Worm (Caenorhabditis elegans): ENCODE results near the gene idpp-1.

idpp-1 gene

ce11 chrIII:770958-771357, 30.5 kb downstream of the idpp-1 start, which contains the start of gene tpst-2:
TSS of gene tpst-2 (plus strand) at chrIII:771258.
- TF ChIP-seq nhr-11 (tag; optimal IDR thresholded peaks at IDR 0.05) (no peak), sea-2 (GFP tag; optimal IDR thresholded peaks at IDR 0.05) (no peak), fos-1 (tag; optimal IDR thresholded peaks at IDR 0.05) (no peak), mml-1 (tag; optimal IDR thresholded peaks at IDR 0.05) (no peak), mdl-1 (tag; optimal IDR thresholded peaks at IDR 0.05) (no peak), daf-12 (tag; optimal IDR thresholded peaks at IDR 0.05) (no peak), unc-39 (tag; optimal IDR thresholded peaks at IDR 0.05) (no peak), pha-4 (tag; optimal IDR thresholded peaks at IDR 0.05) (no peak), nhr-77 (tag; optimal IDR thresholded peaks at IDR 0.05) (no peak), elt-1 (tag; optimal IDR thresholded peaks at IDR 0.05) (no peak), elt-3 (tag; optimal IDR thresholded peaks at IDR 0.05) (no peak), egl-5 (tag; optimal IDR thresholded peaks at IDR 0.05) (no peak), snpc-4 (tag; optimal IDR thresholded peaks at IDR 0.05) (no peak), elt-2 (tag; optimal IDR thresholded peaks at IDR 0.05) (no peak), nhr-28 (tag; optimal IDR thresholded peaks at IDR 0.05) (no peak), nhr-23 (tag; optimal IDR thresholded peaks at IDR 0.05) (no peak), jun-1 (tag; optimal IDR thresholded peaks at IDR 0.05) (no peak)

ce11 chrIII:772675-773074, 32.2 kb downstream of the idpp-1 start:
- peak; percentile 69 for TF ChIP-seq nhr-23 (tag; optimal IDR thresholded peaks at IDR 0.05)
- TF ChIP-seq nhr-25 (tag; optimal IDR thresholded peaks at IDR 0.05): peak; percentile 7
- peak; percentile 17 for TF ChIP-seq ceh-28 (tag; optimal IDR thresholded peaks at IDR 0.05)
- TF ChIP-seq mdl-1 (tag; optimal IDR thresholded peaks at IDR 0.05): no peak
- no peak for TF ChIP-seq eor-1 (tag; optimal IDR thresholded peaks at IDR 0.05)
- peak; percentile 30 for TF ChIP-seq hmg-11 (tag; optimal IDR thresholded peaks at IDR 0.05)

DNA sequence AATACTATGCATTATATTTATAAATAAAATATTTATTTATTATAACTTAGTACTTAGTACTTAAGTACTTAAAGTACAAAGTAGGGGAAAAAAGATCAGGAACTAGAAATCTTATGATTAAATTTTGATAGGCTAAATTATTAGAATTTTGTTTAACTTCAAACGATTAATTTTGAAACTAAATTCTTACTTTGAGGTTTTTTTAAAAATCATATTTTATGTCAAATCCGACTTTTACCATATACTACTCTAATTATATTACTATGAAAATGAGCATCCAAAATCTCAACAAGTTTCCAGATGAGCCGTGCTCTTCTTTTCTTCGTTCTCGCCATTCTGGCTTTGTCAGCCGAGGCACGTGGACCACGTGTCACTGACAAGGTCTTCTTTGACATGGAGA, 32.6 kb downstream of the idpp-1 start, which contains the start of gene cyn-6:
cyn-6 (plus strand) TSS at position 301 of the 400 bp plus-strand sequence.
- TF ChIP-seq ceh-16 (tag; optimal IDR thresholded peaks at IDR 0.05): no peak
- no peak for TF ChIP-seq aly-2 (tag; optimal IDR thresholded peaks at IDR 0.05)
- no peak for TF ChIP-seq nhr-76 (tag; optimal IDR thresholded peaks at IDR 0.05)

ce11 chrIII:775443-775842, 35.0 kb downstream of the idpp-1 start:
- TF ChIP-seq snpc-4 (tag; optimal IDR thresholded peaks at IDR 0.05) (no peak), nhr-28 (tag; optimal IDR thresholded peaks at IDR 0.05) (no peak), egl-27 (tag; optimal IDR thresholded peaks at IDR 0.05) (no peak), elt-3 (tag; optimal IDR thresholded peaks at IDR 0.05) (no peak), nhr-11 (tag; optimal IDR thresholded peaks at IDR 0.05) (no peak), nhr-67 (tag; optimal IDR thresholded peaks at IDR 0.05) (no peak)

- TF ChIP-seq ztf-11 (tag; optimal IDR thresholded peaks at IDR 0.05) (no peak), egl-27 (tag; optimal IDR thresholded peaks at IDR 0.05) (no peak), hmg-11 (tag; optimal IDR thresholded peaks at IDR 0.05) (no peak), nhr-12 (tag; optimal IDR thresholded peaks at IDR 0.05) (no peak), ama-1 (optimal IDR thresholded peaks at IDR 0.05) (no peak), unc-62 (GFP tag; optimal IDR thresholded peaks at IDR 0.05) (no peak)
Observed at ce11 chrIII:778771-779170, 38.3 kb downstream of the idpp-1 start, which contains the start of gene alh-11. TSS of gene alh-11 (minus strand) at chrIII:778871.

- no peak for TF ChIP-seq nhr-67 (tag; optimal IDR thresholded peaks at IDR 0.05)
- TF ChIP-seq nhr-12 (tag; optimal IDR thresholded peaks at IDR 0.05): no peak
Observed at ce11 chrIII:782503-782902, 42.0 kb downstream of the idpp-1 start.

ce11 chrIII:783254-783753, 42.8 kb downstream of the idpp-1 start, which contains the start of the genes dagl-2 and ppm-1.G:
TSS of gene dagl-2 (minus strand) at chrIII:783305.
TSS of gene ppm-1.G (plus strand) at chrIII:783703.
- TF ChIP-seq mml-1 (tag; optimal IDR thresholded peaks at IDR 0.05) (no peak), snpc-4 (tag; optimal IDR thresholded peaks at IDR 0.05) (peak; percentile 70), jun-1 (tag; optimal IDR thresholded peaks at IDR 0.05) (peak; percentile 14), aly-2 (tag; optimal IDR thresholded peaks at IDR 0.05) (no peak), nhr-23 (tag; optimal IDR thresholded peaks at IDR 0.05) (peak; percentile 68), nhr-67 (tag; optimal IDR thresholded peaks at IDR 0.05) (no peak), mdl-1 (tag; optimal IDR thresholded peaks at IDR 0.05) (no peak), unc-39 (tag; optimal IDR thresholded peaks at IDR 0.05) (no peak), lin-39 (tag; optimal IDR thresholded peaks at IDR 0.05) (peak; percentile 32), egl-5 (tag; optimal IDR thresholded peaks at IDR 0.05) (peak; percentile 83), skn-1 (tag; optimal IDR thresholded peaks at IDR 0.05) (peak; percentile 24), elt-2 (tag; optimal IDR thresholded peaks at IDR 0.05) (peak; percentile 25), lin-15B (tag; optimal IDR thresholded peaks at IDR 0.05) (peak; percentile 94), nhr-43 (tag; optimal IDR thresholded peaks at IDR 0.05; ENCODE audit: poor library complexity, severe bottlenecking) (peak; percentile 44), ceh-16 (tag; optimal IDR thresholded peaks at IDR 0.05) (no peak), zag-1 (tag; optimal IDR thresholded peaks at IDR 0.05) (no peak), ceh-28 (tag; optimal IDR thresholded peaks at IDR 0.05) (peak; percentile 22), nfya-1 (tag; optimal IDR thresholded peaks at IDR 0.05; ENCODE audit: insufficient read depth) (peak; percentile 83), eor-1 (tag; optimal IDR thresholded peaks at IDR 0.05) (peak in 1 of 2 experiments; percentile 2), fkh-10 (GFP tag; optimal IDR thresholded peaks at IDR 0.05) (no peak), hmg-11 (tag; optimal IDR thresholded peaks at IDR 0.05) (peak; percentile 48), pha-4 (tag; optimal IDR thresholded peaks at IDR 0.05) (peak; percentile 83), pqm-1 (tag; optimal IDR thresholded peaks at IDR 0.05) (peak; percentile 32)

Measured in whole organism, L3 larva.